Fruit fly (Drosophila melanogaster): ENCODE data around the gene CG14391.

CG14391 gene

dm6 chr3R:12720344-12721200 lies 25.9 kb upstream of the CG14391 start (continued):
- no peak for TF ChIP-seq CG18011 (GFP tag; optimal IDR thresholded peaks at IDR 0.05)
- TF ChIP-seq mld (GFP tag; IDR thresholded peaks at IDR 0.05; ENCODE audit: partially characterized antibody), result no peak
- no peak for TF ChIP-seq CG33213 (GFP tag; optimal IDR thresholded peaks at IDR 0.05)
- no peak for TF ChIP-seq Fer1 (GFP tag; optimal IDR thresholded peaks at IDR 0.05)
- no peak for TF ChIP-seq peb (GFP tag; IDR thresholded peaks at IDR 0.05)
- no peak for TF ChIP-seq insv (GFP tag; optimal IDR thresholded peaks at IDR 0.05)
- TF ChIP-seq Meics (GFP tag; optimal IDR thresholded peaks at IDR 0.05), result peak; percentile 8
- no peak for TF ChIP-seq Aef1 (GFP tag; IDR thresholded peaks at IDR 0.05)
- TF ChIP-seq CG11696 (GFP tag; IDR thresholded peaks at IDR 0.05), result 0 out of 2 replicates have a peak, but pooled peaks have one; percentile 11
- TF ChIP-seq inv (GFP tag; IDR thresholded peaks at IDR 0.05; ENCODE audit: partially characterized antibody), result no peak
- TF ChIP-seq CG14710 (tag; optimal IDR thresholded peaks at IDR 0.05), result no peak
- TF ChIP-seq dm (GFP tag; optimal IDR thresholded peaks at IDR 0.05), result no peak
- no peak for TF ChIP-seq grn (GFP tag; optimal IDR thresholded peaks at IDR 0.05)
- peak; percentile 50 for TF ChIP-seq CG7987 (GFP tag; optimal IDR thresholded peaks at IDR 0.05)
- no peak for TF ChIP-seq CG12236 (GFP tag; optimal IDR thresholded peaks at IDR 0.05)
- TF ChIP-seq CG4328 (GFP tag; optimal IDR thresholded peaks at IDR 0.05), result no peak
- TF ChIP-seq Hmr (GFP tag; optimal IDR thresholded peaks at IDR 0.05), result peak; percentile 10
- TF ChIP-seq H15 (GFP tag; IDR thresholded peaks at IDR 0.05), result no peak
- no peak for TF ChIP-seq CG18476 (GFP tag; optimal IDR thresholded peaks at IDR 0.05)
- peak; percentile 40 for TF ChIP-seq lab (GFP tag; optimal IDR thresholded peaks at IDR 0.05)
- no peak for TF ChIP-seq CG8089 (GFP tag; optimal IDR thresholded peaks at IDR 0.05)
- no peak for TF ChIP-seq crol (GFP tag; IDR thresholded peaks at IDR 0.05)
- no peak for TF ChIP-seq CG4282 (GFP tag; optimal IDR thresholded peaks at IDR 0.05)
- no peak for TF ChIP-seq CG1832 (GFP tag; optimal IDR thresholded peaks at IDR 0.05)
- no peak for TF ChIP-seq CG5180 (GFP tag; optimal IDR thresholded peaks at IDR 0.05)
- no peak for TF ChIP-seq CG13424 (tag; optimal IDR thresholded peaks at IDR 0.05)
- TF ChIP-seq CG34376 (GFP tag; optimal IDR thresholded peaks at IDR 0.05), result peak; percentile 48
- no peak for TF ChIP-seq CG18764 (GFP tag; optimal IDR thresholded peaks at IDR 0.05)
- no peak for TF ChIP-seq CG5953 (GFP tag; IDR thresholded peaks at IDR 0.05)
- TF ChIP-seq Drgx (GFP tag; IDR thresholded peaks at IDR 0.05), result 0 out of 2 replicates have a peak, but pooled peaks have one; percentile 5
- no peak for TF ChIP-seq D19B (GFP tag; optimal IDR thresholded peaks at IDR 0.05)
- no peak for TF ChIP-seq Ssrp (tag; optimal IDR thresholded peaks at IDR 0.05)
- no peak for TF ChIP-seq Myb (GFP tag; optimal IDR thresholded peaks at IDR 0.05)
- TF ChIP-seq Nf-YC (tag; optimal IDR thresholded peaks at IDR 0.05), result no peak

- no peak for TF ChIP-seq CG8290 (GFP tag; optimal IDR thresholded peaks at IDR 0.05)
- TF ChIP-seq CG8290 (tag; optimal IDR thresholded peaks at IDR 0.05), result peak in 1 of 2 experiments; percentile 33
- TF ChIP-seq D19A (tag; optimal IDR thresholded peaks at IDR 0.05), result peak; percentile 98
- no peak for TF ChIP-seq Dad (GFP tag; optimal IDR thresholded peaks at IDR 0.05)
- no peak for TF ChIP-seq Ets65A (GFP tag)
- no peak for TF ChIP-seq vvl (GFP tag; IDR thresholded peaks at IDR 0.05)
- peak; percentile 81 for TF ChIP-seq CG4360 (GFP tag; IDR thresholded peaks at IDR 0.05)
- peak; percentile 9 for TF ChIP-seq CG4820 (GFP tag; optimal IDR thresholded peaks at IDR 0.05)
- peak; percentile 99 for TF ChIP-seq Deaf1 (tag; optimal IDR thresholded peaks at IDR 0.05)
- 0 out of 2 replicates have a peak, but pooled peaks have one; percentile 9 for TF ChIP-seq H2.0 (GFP tag; IDR thresholded peaks at IDR 0.05)
- peak; percentile 17; the same call in 2 of the 3 replicates for TF ChIP-seq Aef1 (GFP tag; IDR thresholded peaks at IDR 0.05)
- peak; percentile 37 for TF ChIP-seq Dek (tag; optimal IDR thresholded peaks at IDR 0.05)
- TF ChIP-seq CG15011 (GFP tag; optimal IDR thresholded peaks at IDR 0.05), result no peak
- peak; percentile 5 for TF ChIP-seq CG12299 (tag; optimal IDR thresholded peaks at IDR 0.05)
- TF ChIP-seq stc (GFP tag; IDR thresholded peaks at IDR 0.05), result peak; percentile 30; the same call in 1 of the 2 replicates
- no peak for TF ChIP-seq kni (GFP tag; optimal IDR thresholded peaks at IDR 0.05)
- TF ChIP-seq Meics (GFP tag; optimal IDR thresholded peaks at IDR 0.05), result peak; percentile 40
These were observed 25.1 kb upstream of the CG14391 start for dm6 chr3R:12719627-12720343.
